Worm (Caenorhabditis elegans): ENCODE data around the gene C17H11.2.

DNA sequence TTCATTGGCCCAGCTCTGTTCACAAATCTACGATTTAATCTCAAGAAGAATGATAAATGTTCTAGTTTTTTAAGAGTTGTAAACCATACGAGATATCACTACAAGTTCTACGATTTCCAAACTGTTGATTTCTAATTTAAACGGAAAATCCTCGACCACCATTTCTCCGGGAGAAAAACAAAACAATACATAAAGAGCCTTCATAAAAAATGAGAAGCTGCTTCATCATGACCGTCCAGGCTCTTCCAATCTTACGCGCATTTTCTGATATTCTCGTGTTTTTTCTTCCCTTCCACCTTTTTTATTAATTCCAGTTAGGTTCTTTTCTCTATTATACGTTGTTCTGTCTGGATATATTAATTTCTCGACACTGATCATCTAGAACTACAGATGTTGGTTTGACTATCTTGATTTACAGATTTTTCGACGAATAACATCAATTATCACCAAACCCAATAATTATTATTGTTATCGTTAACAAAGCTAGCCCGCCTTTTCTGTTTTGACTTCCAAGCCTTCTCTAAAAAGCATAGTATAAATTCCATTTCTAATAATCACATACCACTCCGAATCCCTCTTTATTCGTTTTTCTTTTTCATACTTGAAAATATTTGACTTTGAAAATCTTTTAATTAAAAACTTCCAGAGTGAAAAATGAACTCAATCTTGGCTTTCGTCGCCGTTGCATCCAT, 44.8 kb downstream of the C17H11.2 start, which contains the start of gene C47D2.1:
- no peak for TF ChIP-seq ama-1 (optimal IDR thresholded peaks at IDR 0.05)
- no peak for TF ChIP-seq hmg-4 (GFP tag; optimal IDR thresholded peaks at IDR 0.05)
- no peak for TF ChIP-seq aly-1 (tag; optimal IDR thresholded peaks at IDR 0.05)
- no peak for TF ChIP-seq ceh-13 (GFP tag; optimal IDR thresholded peaks at IDR 0.05)
- no peak for TF ChIP-seq pes-1 (GFP tag; IDR thresholded peaks at IDR 0.05)
- no peak for TF ChIP-seq flt-1 (GFP tag; IDR thresholded peaks at IDR 0.05)
